Fruit fly (Drosophila melanogaster) whole organism, embryonic: Measurements from ENCODE around the gene Rab3-GAP.

Source experiments
- Asciz ChIP-seq: fragments of 200-800 bp; sonication (Bioruptor generic); optimal IDR thresholded peaks from 2 replicates; lab custom pipeline; 2017; ENCODE audit warnings: missing biosample characterization, mild to moderate bottlenecking, missing genetic modification characterization, missing genetic modification reagents
- Atf6 ChIP-seq: fragments of 200-800 bp; sonication (Bioruptor generic); IDR thresholded peaks from 2 replicates; pipeline ENCODE4 v1.3.6; 2022; ENCODE audit warnings: missing biosample characterization, missing genetic modification characterization
- Bgb ChIP-seq: fragments of 200-800 bp; sonication (Bioruptor generic); IDR thresholded peaks from 2 replicates; pipeline ENCODE4 v1.3.6; 2022; ENCODE audit warnings: missing biosample characterization, missing genetic modification characterization; ENCODE audit not compliant: partially characterized antibody
- CG10366 ChIP-seq: fragments of 200-800 bp; sonication (Bioruptor generic); IDR thresholded peaks from 2 replicates; pipeline ENCODE4 v1.3.6; 2022; ENCODE audit warnings: missing biosample characterization, missing genetic modification characterization
- CG10654 ChIP-seq: fragments of 200-800 bp; sonication (Bioruptor generic); optimal IDR thresholded peaks from 2 replicates; lab custom pipeline; 2016; ENCODE audit warnings: missing biosample characterization, missing genetic modification characterization
- CG11456 ChIP-seq: fragments of 200-800 bp; sonication (Bioruptor generic); IDR thresholded peaks from 3 replicates; pipeline ENCODE4 v1.3.6; 2022; ENCODE audit warnings: missing biosample characterization, missing genetic modification characterization
- CG11695 ChIP-seq: fragments of 200-800 bp; sonication (Bioruptor generic); IDR thresholded peaks from 3 replicates; pipeline ENCODE4 v1.3.6; 2022; ENCODE audit warnings: missing biosample characterization, missing genetic modification characterization
- CG12299 ChIP-seq: fragments of 200-800 bp; sonication (Bioruptor generic); optimal IDR thresholded peaks from 2 replicates; lab custom pipeline; 2018; ENCODE audit warnings: missing biosample characterization, mild to moderate bottlenecking, missing genetic modification characterization
- CG15011 ChIP-seq: fragments of 200-800 bp; sonication (Bioruptor generic); optimal IDR thresholded peaks from 3 replicates; lab custom pipeline; 2018; ENCODE audit warnings: missing biosample characterization, mild to moderate bottlenecking, missing genetic modification characterization
- CG17359 ChIP-seq: fragments of 200-800 bp; sonication (Bioruptor generic); optimal IDR thresholded peaks from 3 replicates; lab custom pipeline; 2018; ENCODE audit warnings: missing biosample characterization, mild to moderate bottlenecking, missing genetic modification characterization, moderate library complexity
- CG18262 ChIP-seq: fragments of 200-800 bp; optimal IDR thresholded peaks from 3 replicates; lab custom pipeline; 2019; ENCODE audit warnings: missing biosample characterization, mild to moderate bottlenecking, missing genetic modification characterization, moderate library complexity
- CG31224 ChIP-seq: fragments of 200-800 bp; sonication (Bioruptor generic); IDR thresholded peaks from 2 replicates; pipeline ENCODE4 v1.3.6; 2022; ENCODE audit warnings: missing biosample characterization, missing genetic modification characterization
- CG3163 ChIP-seq: fragments of 200-800 bp; sonication (Bioruptor generic); optimal IDR thresholded peaks from 3 replicates; lab custom pipeline; 2016; ENCODE audit warnings: missing biosample characterization, missing genetic modification characterization
- CG3847 ChIP-seq: fragments of 200-800 bp; sonication (Bioruptor generic); IDR thresholded peaks from 2 replicates; pipeline ENCODE4 v1.3.6; 2022; ENCODE audit warnings: missing biosample characterization, missing genetic modification characterization
- CG5953 ChIP-seq: fragments of 200-800 bp; sonication (Bioruptor generic); IDR thresholded peaks from 2 replicates; pipeline ENCODE4 v1.3.6; 2022; ENCODE audit warnings: missing biosample characterization, missing genetic modification characterization
- CG6765 ChIP-seq: fragments of 200-800 bp; sonication (Bioruptor generic); optimal IDR thresholded peaks from 3 replicates; lab custom pipeline; 2017; ENCODE audit warnings: missing biosample characterization, mild to moderate bottlenecking, missing genetic modification characterization
- CG7963 ChIP-seq: fragments of 200-800 bp; sonication (Bioruptor generic); IDR thresholded peaks from 3 replicates; pipeline ENCODE4 v1.3.6; 2022; ENCODE audit warnings: missing biosample characterization, missing genetic modification characterization; ENCODE audit not compliant: partially characterized antibody
- CG8290 ChIP-seq, 3 experiments: fragments of 200-800 bp; sonication (Bioruptor generic); optimal IDR thresholded peaks; 2 replicates each; lab custom pipeline; 2016 to 2019; ENCODE audit warnings: missing biosample characterization in 3 of 3, missing genetic modification characterization in 3 of 3, mild to moderate bottlenecking in 2 of 3, moderate library complexity in 1 of 3
- CG9437 ChIP-seq: fragments of 200-800 bp; sonication (Bioruptor generic); optimal IDR thresholded peaks from 2 replicates; lab custom pipeline; 2018; ENCODE audit warnings: missing biosample characterization, mild to moderate bottlenecking, missing genetic modification characterization
- CG9932 ChIP-seq: fragments of 200-800 bp; sonication (Bioruptor generic); IDR thresholded peaks from 2 replicates; pipeline ENCODE4 v1.3.6; 2022; ENCODE audit warnings: missing biosample characterization, missing genetic modification characterization
- CrebB ChIP-seq: fragments of 200-800 bp; sonication (Bioruptor generic); optimal IDR thresholded peaks from 3 replicates; lab custom pipeline; 2018; ENCODE audit warnings: missing biosample characterization, mild to moderate bottlenecking, missing genetic modification characterization
- HLH3B ChIP-seq: fragments of 200-800 bp; sonication (Bioruptor generic); IDR thresholded peaks from 2 replicates; pipeline ENCODE4 v1.3.6; 2022; ENCODE audit warnings: missing biosample characterization, missing genetic modification characterization
- HLHmδ ChIP-seq: fragments of 200-800 bp; sonication (Bioruptor generic); optimal IDR thresholded peaks from 2 replicates; lab custom pipeline; 2018; ENCODE audit warnings: missing biosample characterization, mild to moderate bottlenecking, missing genetic modification characterization, moderate library complexity
- HmgD ChIP-seq: fragments of 200-800 bp; sonication (Bioruptor generic); optimal IDR thresholded peaks from 3 replicates; lab custom pipeline; 2016; ENCODE audit warnings: missing biosample characterization, missing genetic modification characterization
- Hsf ChIP-seq: fragments of 200-800 bp; sonication (Bioruptor generic); optimal IDR thresholded peaks from 3 replicates; lab custom pipeline; 2016; ENCODE audit warnings: missing biosample characterization, missing genetic modification characterization
- Lhr ChIP-seq: fragments of 200-800 bp; sonication (Bioruptor generic); optimal IDR thresholded peaks from 3 replicates; lab custom pipeline; 2017; ENCODE audit warnings: mild to moderate bottlenecking, missing biosample characterization, missing genetic modification reagents, missing genetic modification characterization
- Oli ChIP-seq: fragments of 200-800 bp; sonication (Bioruptor generic); optimal IDR thresholded peaks from 2 replicates; lab custom pipeline; 2018; ENCODE audit warnings: missing biosample characterization, mild to moderate bottlenecking, missing genetic modification characterization, moderate library complexity
- TFAM ChIP-seq: fragments of 200-800 bp; sonication (Bioruptor generic); optimal IDR thresholded peaks from 2 replicates; lab custom pipeline; 2017; ENCODE audit warnings: missing biosample characterization, missing genetic modification characterization, inconsistent platforms
- Tbp ChIP-seq: fragments of >200 bp; optimal IDR thresholded peaks from 2 replicates; lab custom pipeline; 2018; ENCODE audit warnings: missing biosample characterization, missing genetic modification characterization
- abd-A ChIP-seq: fragments of 200-800 bp; sonication (Bioruptor generic); optimal IDR thresholded peaks from 3 replicates; lab custom pipeline; 2019; ENCODE audit warnings: missing biosample characterization, mild to moderate bottlenecking, missing genetic modification characterization, moderate library complexity
- aop ChIP-seq: fragments of 200-800 bp; sonication (Bioruptor generic); IDR thresholded peaks from 2 replicates; pipeline ENCODE4 v1.3.6; 2022; ENCODE audit warnings: missing biosample characterization, missing genetic modification characterization
- ap ChIP-seq: fragments of 200-800 bp; sonication (Bioruptor generic); IDR thresholded peaks from 2 replicates; pipeline ENCODE4 v1.3.6; 2022; ENCODE audit warnings: missing biosample characterization, missing genetic modification characterization
- ara ChIP-seq: fragments of 200-800 bp; sonication (Bioruptor generic); IDR thresholded peaks from 2 replicates; pipeline ENCODE4 v1.3.6; 2022; ENCODE audit warnings: missing biosample characterization, missing genetic modification characterization
- bab2 ChIP-seq: fragments of 200-800 bp; sonication (Bioruptor generic); optimal IDR thresholded peaks from 2 replicates; lab custom pipeline; 2016; ENCODE audit warnings: missing biosample characterization, missing genetic modification characterization
- cas ChIP-seq: fragments of 200-800 bp; sonication (Bioruptor generic); IDR thresholded peaks from 2 replicates; pipeline ENCODE4 v1.3.6; 2022; ENCODE audit warnings: missing biosample characterization, missing genetic modification characterization
- corto ChIP-seq: fragments of 200-800 bp; sonication (Bioruptor generic); optimal IDR thresholded peaks from 2 replicates; lab custom pipeline; 2016; ENCODE audit warnings: missing biosample characterization, mild to moderate bottlenecking, missing genetic modification characterization, moderate library complexity
- crol ChIP-seq: fragments of 200-800 bp; sonication (Bioruptor generic); IDR thresholded peaks from 2 replicates; pipeline ENCODE4 v1.3.6; 2022; ENCODE audit warnings: missing biosample characterization, missing genetic modification characterization
- dm ChIP-seq: fragments of 200-800 bp; sonication (Bioruptor generic); optimal IDR thresholded peaks from 3 replicates; lab custom pipeline; 2016; ENCODE audit warnings: missing biosample characterization, missing genetic modification characterization
- dmrt99B ChIP-seq: fragments of 200-800 bp; sonication (Bioruptor generic); optimal IDR thresholded peaks from 2 replicates; lab custom pipeline; 2018; ENCODE audit warnings: missing biosample characterization, mild to moderate bottlenecking, missing genetic modification characterization, moderate library complexity
- fu2 ChIP-seq: fragments of 200-800 bp; sonication (Bioruptor generic); optimal IDR thresholded peaks from 2 replicates; lab custom pipeline; 2016; ENCODE audit warnings: missing biosample characterization, missing genetic modification characterization
- gce ChIP-seq: fragments of 200-800 bp; sonication (Bioruptor generic); IDR thresholded peaks from 3 replicates; pipeline ENCODE4 v1.3.6; 2022; ENCODE audit warnings: missing biosample characterization, missing genetic modification characterization
- gt ChIP-seq: fragments of 200-800 bp; sonication (Bioruptor generic); IDR thresholded peaks from 2 replicates; pipeline ENCODE4 v1.3.6; 2022; ENCODE audit warnings: missing biosample characterization, missing genetic modification characterization
- maf-S ChIP-seq: fragments of 200-800 bp; sonication (Bioruptor generic); optimal IDR thresholded peaks from 2 replicates; lab custom pipeline; 2016; ENCODE audit warnings: missing biosample characterization, missing genetic modification characterization
- onecut ChIP-seq: fragments of 200-800 bp; sonication (Bioruptor generic); IDR thresholded peaks from 2 replicates; pipeline ENCODE4 v1.3.6; 2022; ENCODE audit warnings: missing biosample characterization, missing genetic modification characterization
- otp ChIP-seq: fragments of 200-800 bp; sonication (Bioruptor generic); IDR thresholded peaks from 3 replicates; pipeline ENCODE4, ENCODE4 v1.3.6; 2022; ENCODE audit warnings: missing biosample characterization, missing genetic modification characterization
- row ChIP-seq: fragments of 200-800 bp; sonication (Bioruptor generic); IDR thresholded peaks from 3 replicates; pipeline ENCODE4 v1.3.6; 2022; ENCODE audit warnings: missing biosample characterization, missing genetic modification characterization
- scrt ChIP-seq: fragments of 200-800 bp; sonication (Bioruptor generic); optimal IDR thresholded peaks from 2 replicates; lab custom pipeline; 2018; ENCODE audit warnings: missing biosample characterization, mild to moderate bottlenecking, missing genetic modification characterization, moderate library complexity
- sens-2 ChIP-seq: fragments of 200-800 bp; sonication (Bioruptor generic); IDR thresholded peaks from 2 replicates; pipeline ENCODE4 v1.3.6; 2022; ENCODE audit warnings: missing biosample characterization, missing genetic modification characterization
- shn ChIP-seq: fragments of 200-800 bp; sonication (Bioruptor generic); optimal IDR thresholded peaks from 3 replicates; lab custom pipeline; 2016; ENCODE audit warnings: missing biosample characterization, missing genetic modification characterization
- so ChIP-seq: fragments of 200-800 bp; sonication (Bioruptor generic); IDR thresholded peaks from 3 replicates; pipeline ENCODE4 v1.3.6; 2022; ENCODE audit warnings: missing biosample characterization, missing genetic modification characterization
- trh ChIP-seq: fragments of 200-800 bp; sonication (Bioruptor generic); optimal IDR thresholded peaks from 2 replicates; lab custom pipeline; 2016; ENCODE audit warnings: missing biosample characterization, missing genetic modification characterization
- unc-4 ChIP-seq: fragments of 200-800 bp; sonication (Bioruptor generic); IDR thresholded peaks from 2 replicates; pipeline ENCODE4 v1.3.6; 2022; ENCODE audit warnings: missing biosample characterization, missing genetic modification characterization; ENCODE audit not compliant: partially characterized antibody

The Rab3-GAP gene

dm6 chr2L:12096396-12096813, 33.4 kb upstream of the Rab3-GAP start, which contains the start of the genes CG6712 and Mt2 (continued):
- no peak for TF ChIP-seq gce (GFP tag; lab: Robert Waterston, UW)
- TF ChIP-seq gt (GFP tag; lab: Robert Waterston, UW) = no peak
- TF ChIP-seq Hsf (GFP tag; lab: Kevin White, UChicago) = no peak
- TF ChIP-seq Tbp = no peak
- TF ChIP-seq TFAM (GFP tag; lab: Kevin White, UChicago) = no peak
- TF ChIP-seq row (GFP tag; lab: Robert Waterston, UW) = 0 out of 3 replicates have a peak, but pooled peaks have one; percentile 17
- TF ChIP-seq CG8290 (GFP tag; optimal IDR thresholded peaks at IDR 0.05; lab: Kevin White, UChicago) = no peak
- TF ChIP-seq CG8290 (tag; optimal IDR thresholded peaks at IDR 0.05; lab: Kevin White, UChicago) = no peak
- no peak for TF ChIP-seq Oli (tag; lab: Kevin White, UChicago)
- no peak for TF ChIP-seq CG31224 (GFP tag; lab: Robert Waterston, UW)
- TF ChIP-seq CG10366 (GFP tag; lab: Robert Waterston, UW) = no peak
- no peak for TF ChIP-seq CG9437 (GFP tag; lab: Kevin White, UChicago)
- TF ChIP-seq HmgD (GFP tag; lab: Kevin White, UChicago) = no peak
- no peak for TF ChIP-seq unc-4 (GFP tag; lab: Robert Waterston, UW)
- TF ChIP-seq CG5953 (GFP tag; lab: Robert Waterston, UW) = no peak
- no peak for TF ChIP-seq CG10654 (GFP tag; lab: Kevin White, UChicago)
- TF ChIP-seq scrt = no peak
- no peak for TF ChIP-seq bab2 (GFP tag; lab: Kevin White, UChicago)
- TF ChIP-seq fu2 (GFP tag; lab: Kevin White, UChicago) = peak; percentile 37
- TF ChIP-seq CG7963 (GFP tag; lab: Robert Waterston, UW) = no peak
- TF ChIP-seq otp = no peak
- TF ChIP-seq crol (GFP tag; lab: Robert Waterston, UW) = no peak
- no peak for TF ChIP-seq Asciz
- no peak for TF ChIP-seq so (GFP tag; lab: Robert Waterston, UW)
- TF ChIP-seq onecut = 0 out of 2 replicates have a peak, but pooled peaks have one; percentile 8
- no peak for TF ChIP-seq Lhr (GFP tag; lab: Kevin White, UChicago)
- TF ChIP-seq HLH3B (GFP tag; lab: Robert Waterston, UW) = no peak
- no peak for TF ChIP-seq CrebB (tag; lab: Kevin White, UChicago)
- TF ChIP-seq Atf6 (GFP tag; lab: Robert Waterston, UW) = no peak
- TF ChIP-seq CG18262 (tag; lab: Kevin White, UChicago) = no peak
- no peak for TF ChIP-seq Bgb (GFP tag; lab: Robert Waterston, UW)
- no peak for TF ChIP-seq trh (GFP tag; lab: Kevin White, UChicago)
- no peak for TF ChIP-seq HLHmδ (GFP tag; lab: Kevin White, UChicago)
- TF ChIP-seq CG3847 = no peak
- TF ChIP-seq dmrt99B = no peak
- no peak for TF ChIP-seq sens-2
- TF ChIP-seq maf-S (GFP tag; lab: Kevin White, UChicago) = no peak
- TF ChIP-seq CG9932 (GFP tag; lab: Robert Waterston, UW) = peak; percentile 22; the same call in 1 of the 2 replicates
- TF ChIP-seq ara (GFP tag; lab: Robert Waterston, UW) = no peak
- no peak for TF ChIP-seq aop
- TF ChIP-seq CG17359 (tag; lab: Kevin White, UChicago) = no peak
- no peak for TF ChIP-seq corto (GFP tag; lab: Kevin White, UChicago)
- no peak for TF ChIP-seq shn (GFP tag; lab: Kevin White, UChicago)
- TF ChIP-seq CG11456 (GFP tag; lab: Robert Waterston, UW) = peak; percentile 18; the same call in 1 of the 3 replicates
- peak; percentile 96 for TF ChIP-seq dm
- peak; percentile 30; the same call in 1 of the 3 replicates for TF ChIP-seq CG11695 (GFP tag; lab: Robert Waterston, UW)
- no peak for TF ChIP-seq abd-A
- no peak for TF ChIP-seq CG12299 (tag; lab: Kevin White, UChicago)
- TF ChIP-seq CG15011 = no peak
- TF ChIP-seq CG6765 (GFP tag; lab: Kevin White, UChicago) = no peak
- no peak for TF ChIP-seq cas (GFP tag; lab: Robert Waterston, UW)
- no peak for TF ChIP-seq ap (GFP tag; lab: Robert Waterston, UW)
- TF ChIP-seq CG3163 = no peak
